Fruit fly (Drosophila melanogaster) S2 (cell line): ENCODE measurements around the gene CG15036.

ENCODE experiments used
- CG8478 ChIP-seq: fragments of >200 bp; optimal IDR thresholded peaks from 2 replicates; lab custom pipeline; 2018
- CTCF ChIP-seq, 2 experiments: fragments of >200 bp; optimal IDR thresholded peaks; 2 replicates each; lab custom pipeline; 2018

dm6 chrX:7422577-7422976 lies 2.1 kb downstream of the CG15036 start:
- no peak for TF ChIP-seq CG8478
- peak; percentile 55 to 58 for TF ChIP-seq CTCF (optimal IDR thresholded peaks at IDR 0.05; lab: Kevin White, UChicago)
